Worm (Caenorhabditis elegans): ENCODE measurements around the gene mstr-2.

mstr-2 gene

ce11 chrIII:4468812-4469211 is at the start of gene mstr-2:
TSS of gene mstr-2 (plus strand) at chrIII:4469112.
- no peak for TF ChIP-seq madf-10 (tag; optimal IDR thresholded peaks at IDR 0.05)
- TF ChIP-seq efl-1 (GFP tag; optimal IDR thresholded peaks at IDR 0.05), result no peak
- TF ChIP-seq lag-1 (GFP tag; IDR thresholded peaks at IDR 0.05), result no peak
- no peak for TF ChIP-seq Y56A3A.18 (GFP tag; IDR thresholded peaks at IDR 0.05)
- no peak for TF ChIP-seq madf-8 (GFP tag; conservative IDR thresholded peaks at IDR 0.05)
- TF ChIP-seq zfh-2 (GFP tag; conservative IDR thresholded peaks at IDR 0.05), result no peak
- TF ChIP-seq ztf-26 (tag; optimal IDR thresholded peaks at IDR 0.05), result no peak
- no peak for TF ChIP-seq egrh-3 (GFP tag; IDR thresholded peaks at IDR 0.05)
- TF ChIP-seq snpc-1.1 (tag; optimal IDR thresholded peaks at IDR 0.05; ENCODE audit: insufficient read depth), result no peak

DNA sequence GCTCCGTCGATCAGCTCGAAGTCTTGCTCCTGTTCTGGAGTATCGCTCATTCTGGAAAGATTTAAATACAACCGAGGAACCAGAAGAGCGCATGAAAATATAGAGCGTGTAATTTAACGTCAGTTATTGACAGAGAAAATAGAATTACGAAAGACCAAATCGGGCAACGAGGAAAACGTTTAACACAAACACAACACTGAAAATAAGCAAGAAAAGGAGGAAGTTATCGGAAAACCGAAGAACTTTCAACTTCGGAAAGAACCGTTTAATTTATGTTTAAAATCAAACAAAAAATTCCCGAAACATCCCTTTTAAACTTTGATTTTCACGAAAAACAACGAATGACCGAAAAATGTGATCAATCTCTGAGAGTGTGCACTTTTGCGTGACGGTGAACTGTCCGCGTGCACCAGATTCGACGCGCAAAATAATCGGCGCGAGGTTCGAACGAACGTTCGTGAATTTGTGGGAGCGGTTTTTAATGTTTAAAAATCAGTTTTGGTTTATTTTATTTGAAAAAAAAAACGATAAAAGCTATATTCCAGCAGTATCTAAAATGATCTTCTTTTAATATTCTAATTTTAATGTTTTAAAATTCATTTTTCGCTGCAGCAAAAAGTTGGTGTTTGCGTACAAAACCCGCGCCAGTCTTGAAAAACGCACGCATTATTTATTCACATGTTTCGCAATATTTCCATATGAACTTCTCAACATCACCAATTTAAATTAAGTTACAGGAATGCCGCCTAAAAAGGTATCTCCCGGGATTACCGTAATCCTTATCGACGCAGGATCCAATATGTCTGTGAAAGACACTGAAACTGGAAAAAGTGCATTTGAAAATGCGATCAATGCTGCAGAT is 49.6 kb upstream of the mstr-2 start, which contains the start of the genes R07E5.7 and cku-80:
Gene R07E5.7, minus strand, starts transcription at position 51 of the 862 bp plus-strand sequence.
Gene cku-80, plus strand, starts transcription at position 732 of the 862 bp plus-strand sequence.
- peak; percentile 33 for TF ChIP-seq K12H6.12 (tag; optimal IDR thresholded peaks at IDR 0.05)
- no peak for TF ChIP-seq rcor-1 (GFP tag; IDR thresholded peaks at IDR 0.05)
- no peak for TF ChIP-seq egrh-3 (GFP tag; IDR thresholded peaks at IDR 0.05)
- peak; percentile 79 for TF ChIP-seq attf-5 (GFP tag; optimal IDR thresholded peaks at IDR 0.05)
- TF ChIP-seq atf-7 (tag; optimal IDR thresholded peaks at IDR 0.05), result no peak
- TF ChIP-seq mel-28 (tag; optimal IDR thresholded peaks at IDR 0.05; ENCODE audit: borderline replicate concordance), result no peak
- peak; percentile 69 for TF ChIP-seq efl-1 (GFP tag; optimal IDR thresholded peaks at IDR 0.05)
- peak; percentile 45 for TF ChIP-seq lsl-1 (GFP tag; optimal IDR thresholded peaks at IDR 0.05)
- peak; percentile 43 for TF ChIP-seq tbp1 (GFP tag; optimal IDR thresholded peaks at IDR 0.05)
- no peak for TF ChIP-seq ceh-79 (tag; optimal IDR thresholded peaks at IDR 0.05)
- peak; percentile 62; the same call in 1 of the 2 replicates for TF ChIP-seq madf-6 (GFP tag; IDR thresholded peaks at IDR 0.05)
- TF ChIP-seq cebp-1 (GFP tag; IDR thresholded peaks at IDR 0.05), result peak; percentile 71
- peak; percentile 94 for TF ChIP-seq cebp-1 (tag; optimal IDR thresholded peaks at IDR 0.05)
- no peak for TF ChIP-seq madf-10 (tag; optimal IDR thresholded peaks at IDR 0.05)
- TF ChIP-seq snpc-4 (GFP tag; optimal IDR thresholded peaks at IDR 0.05), result no peak
- TF ChIP-seq snpc-4 (tag; optimal IDR thresholded peaks at IDR 0.05), result peak; percentile 4 to 77 (median 53)
- peak; percentile 0 for TF ChIP-seq ZK185.1 (tag; optimal IDR thresholded peaks at IDR 0.05; ENCODE audit: poor library complexity, severe bottlenecking)
- TF ChIP-seq F57A8.1 (GFP tag; optimal IDR thresholded peaks at IDR 0.05), result no peak
- TF ChIP-seq athp-1 (tag; optimal IDR thresholded peaks at IDR 0.05), result no peak
- peak; percentile 70 for TF ChIP-seq F23B12.7 (tag; optimal IDR thresholded peaks at IDR 0.05; ENCODE audit: insufficient read depth)
- TF ChIP-seq dpl-1 (GFP tag; optimal IDR thresholded peaks at IDR 0.05), result peak; percentile 72
- peak; percentile 39 for TF ChIP-seq hmg-1.2 (GFP tag; IDR thresholded peaks at IDR 0.05)
- TF ChIP-seq lin-40 (tag; optimal IDR thresholded peaks at IDR 0.05), result peak; percentile 28
- TF ChIP-seq mcd-1 (GFP tag; IDR thresholded peaks at IDR 0.05), result peak; percentile 59
- no peak for TF ChIP-seq die-1 (tag; optimal IDR thresholded peaks at IDR 0.05)
- TF ChIP-seq F22D6.2 (tag; optimal IDR thresholded peaks at IDR 0.05), result no peak
- TF ChIP-seq lin-54 (GFP tag; optimal IDR thresholded peaks at IDR 0.05), result peak; percentile 79
- no peak for TF ChIP-seq nfya-2 (GFP tag; IDR thresholded peaks at IDR 0.05)
- TF ChIP-seq ztf-18 (tag; optimal IDR thresholded peaks at IDR 0.05), result no peak
- peak; percentile 27 for TF ChIP-seq tlf-1 (GFP tag; optimal IDR thresholded peaks at IDR 0.05)
- TF ChIP-seq mxl-1 (tag; optimal IDR thresholded peaks at IDR 0.05), result no peak
- TF ChIP-seq F33H1.4 (GFP tag; IDR thresholded peaks at IDR 0.05), result peak; percentile 45
- no peak for TF ChIP-seq nfya-1 (tag; optimal IDR thresholded peaks at IDR 0.05; ENCODE audit: borderline replicate concordance, insufficient read depth)
- peak; percentile 23; the same call in 1 of the 2 replicates for TF ChIP-seq madf-8 (GFP tag; conservative IDR thresholded peaks at IDR 0.05)
- no peak for TF ChIP-seq lsy-27 (tag; optimal IDR thresholded peaks at IDR 0.05; ENCODE audit: borderline replicate concordance, insufficient read depth)
- no peak for TF ChIP-seq F55B11.4 (tag; optimal IDR thresholded peaks at IDR 0.05; ENCODE audit: borderline replicate concordance, insufficient read depth)
- no peak for TF ChIP-seq dpff-1 (tag; optimal IDR thresholded peaks at IDR 0.05)
- TF ChIP-seq lin-35 (GFP tag; optimal IDR thresholded peaks at IDR 0.05), result peak in 1 of 3 experiments; percentile 62
- TF ChIP-seq snpc-1.1 (tag; optimal IDR thresholded peaks at IDR 0.05; ENCODE audit: insufficient read depth), result peak; percentile 33
